Fruit fly (Drosophila melanogaster) whole organism, embryonic: ENCODE data around the gene CG31551.

Experiments used
- CG10209 ChIP-seq: fragments of 200-800 bp; sonication (Bioruptor generic); optimal IDR thresholded peaks from 3 replicates; lab custom pipeline; 2017; ENCODE audit warnings: missing biosample characterization, mild to moderate bottlenecking, missing genetic modification characterization, missing genetic modification reagents
- CG10267 ChIP-seq: fragments of 200-800 bp; sonication (Bioruptor generic); optimal IDR thresholded peaks from 2 replicates; lab custom pipeline; 2018; ENCODE audit warnings: missing biosample characterization, mild to moderate bottlenecking, missing genetic modification characterization, moderate library complexity
- CG11085 ChIP-seq: fragments of 200-800 bp; sonication (Bioruptor generic); IDR thresholded peaks from 2 replicates; pipeline ENCODE4 v1.3.6; 2022; ENCODE audit warnings: missing biosample characterization, missing genetic modification characterization
- CG14667 ChIP-seq: fragments of 200-800 bp; sonication (Bioruptor generic); IDR thresholded peaks from 2 replicates; pipeline ENCODE4 v1.3.6; 2022; ENCODE audit warnings: missing biosample characterization, missing genetic modification characterization
- CG15011 ChIP-seq: fragments of 200-800 bp; sonication (Bioruptor generic); optimal IDR thresholded peaks from 3 replicates; lab custom pipeline; 2018; ENCODE audit warnings: missing biosample characterization, mild to moderate bottlenecking, missing genetic modification characterization
- CG15601 ChIP-seq: fragments of 200-800 bp; sonication (Bioruptor generic); optimal IDR thresholded peaks from 3 replicates; lab custom pipeline; 2019; ENCODE audit warnings: missing biosample characterization, mild to moderate bottlenecking, missing genetic modification characterization, moderate library complexity
- CG16779 ChIP-seq: fragments of 200-800 bp; sonication (Bioruptor generic); IDR thresholded peaks from 2 replicates; pipeline ENCODE4 v1.3.6; 2022; ENCODE audit warnings: missing biosample characterization, missing genetic modification characterization
- CG16815 ChIP-seq: fragments of 200-800 bp; sonication (Bioruptor generic); optimal IDR thresholded peaks from 3 replicates; lab custom pipeline; 2017; ENCODE audit warnings: missing biosample characterization, mild to moderate bottlenecking, missing genetic modification characterization
- CG16863 ChIP-seq: fragments of 200-800 bp; sonication (Bioruptor generic); optimal IDR thresholded peaks from 3 replicates; lab custom pipeline; 2016; ENCODE audit warnings: missing biosample characterization, missing genetic modification characterization
- CG17361 ChIP-seq: fragments of 200-800 bp; sonication (Bioruptor generic); IDR thresholded peaks from 3 replicates; pipeline ENCODE4 v1.3.6; 2022; ENCODE audit warnings: missing biosample characterization, missing genetic modification characterization
- CG2120 ChIP-seq: fragments of 200-800 bp; sonication (Bioruptor generic); optimal IDR thresholded peaks from 3 replicates; lab custom pipeline; 2016; ENCODE audit warnings: missing biosample characterization, missing genetic modification characterization
- CG2129 ChIP-seq: fragments of 200-800 bp; sonication (Bioruptor generic); IDR thresholded peaks from 2 replicates; pipeline ENCODE4 v1.3.6; 2022; ENCODE audit warnings: missing biosample characterization, missing genetic modification characterization; ENCODE audit not compliant: partially characterized antibody
- CG2889 ChIP-seq: fragments of 200-800 bp; sonication (Bioruptor generic); IDR thresholded peaks from 3 replicates; pipeline ENCODE4 v1.3.6; 2022; ENCODE audit warnings: missing biosample characterization, missing genetic modification characterization
- CG30431 ChIP-seq: fragments of 200-800 bp; sonication (Bioruptor generic); optimal IDR thresholded peaks from 2 replicates; lab custom pipeline; 2017; ENCODE audit warnings: missing biosample characterization, missing genetic modification characterization
- CG3065 ChIP-seq: fragments of 200-800 bp; sonication (Bioruptor generic); optimal IDR thresholded peaks from 2 replicates; lab custom pipeline; 2016; ENCODE audit warnings: missing biosample characterization, missing genetic modification characterization
- CG3281 ChIP-seq: fragments of 200-800 bp; sonication (Bioruptor generic); optimal IDR thresholded peaks from 3 replicates; lab custom pipeline; 2017; ENCODE audit warnings: missing biosample characterization, mild to moderate bottlenecking, missing genetic modification characterization
- CG42726 ChIP-seq: fragments of 200-800 bp; sonication (Bioruptor generic); IDR thresholded peaks from 2 replicates; pipeline ENCODE4 v1.3.6; 2022; ENCODE audit warnings: missing biosample characterization, missing genetic modification characterization; ENCODE audit not compliant: partially characterized antibody
- CG4328 ChIP-seq: fragments of 200-800 bp; sonication (Bioruptor generic); optimal IDR thresholded peaks from 3 replicates; lab custom pipeline; 2017; ENCODE audit warnings: missing biosample characterization, missing genetic modification reagents, missing genetic modification characterization
- CG4360 ChIP-seq: fragments of 200-800 bp; sonication (Bioruptor generic); IDR thresholded peaks from 2 replicates; pipeline ENCODE4 v1.3.6; 2022; ENCODE audit warnings: missing biosample characterization, missing genetic modification characterization
- CG4730 ChIP-seq: fragments of 200-800 bp; sonication (Bioruptor generic); IDR thresholded peaks from 2 replicates; pipeline ENCODE4 v1.3.6; 2022; ENCODE audit warnings: missing biosample characterization, missing genetic modification characterization
- CG6854 ChIP-seq: fragments of 200-800 bp; sonication (Bioruptor generic); optimal IDR thresholded peaks from 3 replicates; lab custom pipeline; 2017; ENCODE audit warnings: missing biosample characterization, mild to moderate bottlenecking, missing genetic modification characterization
- CG7786 ChIP-seq: fragments of 200-800 bp; sonication (Bioruptor generic); optimal IDR thresholded peaks from 2 replicates; lab custom pipeline; 2016; ENCODE audit warnings: missing biosample characterization, missing genetic modification characterization
- CG7963 ChIP-seq: fragments of 200-800 bp; sonication (Bioruptor generic); IDR thresholded peaks from 3 replicates; pipeline ENCODE4 v1.3.6; 2022; ENCODE audit warnings: missing biosample characterization, missing genetic modification characterization; ENCODE audit not compliant: partially characterized antibody
- CG8290 ChIP-seq, 3 experiments: fragments of 200-800 bp; sonication (Bioruptor generic); optimal IDR thresholded peaks; 2 replicates each; lab custom pipeline; 2016 to 2019; ENCODE audit warnings: missing biosample characterization in 3 of 3, missing genetic modification characterization in 3 of 3, mild to moderate bottlenecking in 2 of 3, moderate library complexity in 1 of 3
- CG9215 ChIP-seq: fragments of 200-800 bp; sonication (Bioruptor generic); IDR thresholded peaks from 2 replicates; pipeline ENCODE4 v1.3.6; 2022; ENCODE audit warnings: missing biosample characterization, missing genetic modification characterization
- CG9817 ChIP-seq: fragments of 200-800 bp; sonication (Bioruptor generic); optimal IDR thresholded peaks from 2 replicates; lab custom pipeline; 2018; ENCODE audit warnings: missing biosample characterization, mild to moderate bottlenecking, missing genetic modification characterization, moderate library complexity
- CG9876 ChIP-seq: fragments of 200-800 bp; sonication (Bioruptor generic); optimal IDR thresholded peaks from 2 replicates; lab custom pipeline; 2016; ENCODE audit warnings: missing biosample characterization, missing genetic modification characterization
- Camta ChIP-seq: fragments of 200-800 bp; sonication (Bioruptor generic); optimal IDR thresholded peaks from 2 replicates; lab custom pipeline; 2016; ENCODE audit warnings: missing biosample characterization, missing genetic modification characterization
- D19A ChIP-seq: fragments of 200-800 bp; optimal IDR thresholded peaks from 3 replicates; lab custom pipeline; 2019; ENCODE audit warnings: missing biosample characterization, mild to moderate bottlenecking, missing genetic modification characterization, moderate library complexity
- Ets65A ChIP-seq: fragments of 200-800 bp; sonication (Bioruptor generic); peaks from one replicate; lab custom pipeline; 2016; ENCODE audit warnings: missing biosample characterization, missing genetic modification characterization
- Fer3 ChIP-seq: fragments of 200-800 bp; sonication (Bioruptor generic); optimal IDR thresholded peaks from 2 replicates; lab custom pipeline; 2018; ENCODE audit warnings: missing biosample characterization, mild to moderate bottlenecking, missing genetic modification characterization, moderate library complexity
- GATAe ChIP-seq: fragments of 200-800 bp; sonication (Bioruptor generic); conservative IDR thresholded peaks from 2 replicates; pipeline ENCODE4 v1.3.6; 2022; ENCODE audit warnings: missing biosample characterization, missing genetic modification characterization
- Gug ChIP-seq: fragments of 200-800 bp; sonication (Bioruptor generic); IDR thresholded peaks from 4 replicates; pipeline ENCODE4 v1.3.6; 2022; ENCODE audit warnings: missing biosample characterization, missing genetic modification characterization
- Optix ChIP-seq: fragments of 200-800 bp; sonication (Bioruptor generic); IDR thresholded peaks from 3 replicates; pipeline ENCODE4 v1.3.6; 2022; ENCODE audit warnings: missing biosample characterization, missing genetic modification characterization
- aop ChIP-seq: fragments of 200-800 bp; sonication (Bioruptor generic); IDR thresholded peaks from 2 replicates; pipeline ENCODE4 v1.3.6; 2022; ENCODE audit warnings: missing biosample characterization, missing genetic modification characterization
- cato ChIP-seq: fragments of 200-800 bp; sonication (Bioruptor generic); optimal IDR thresholded peaks from 2 replicates; lab custom pipeline; 2016; ENCODE audit warnings: missing biosample characterization, missing genetic modification characterization, borderline replicate concordance
- chn ChIP-seq: fragments of 200-800 bp; sonication (Bioruptor generic); optimal IDR thresholded peaks from 2 replicates; lab custom pipeline; 2016; ENCODE audit warnings: missing biosample characterization, missing genetic modification characterization
- dmrt11E ChIP-seq: fragments of 200-800 bp; sonication (Bioruptor generic); optimal IDR thresholded peaks from 3 replicates; lab custom pipeline; 2018; ENCODE audit warnings: missing biosample characterization, mild to moderate bottlenecking, missing genetic modification characterization, moderate library complexity
- en ChIP-seq: fragments of 200-800 bp; sonication (Bioruptor generic); optimal IDR thresholded peaks from 2 replicates; lab custom pipeline; 2016; ENCODE audit warnings: missing biosample characterization, missing genetic modification characterization
- hbn ChIP-seq: fragments of 200-800 bp; sonication (Bioruptor generic); IDR thresholded peaks from 2 replicates; pipeline ENCODE4 v1.3.6; 2022; ENCODE audit warnings: missing biosample characterization, missing genetic modification characterization; ENCODE audit not compliant: partially characterized antibody
- her ChIP-seq: fragments of 200-800 bp; sonication (Bioruptor generic); optimal IDR thresholded peaks from 2 replicates; lab custom pipeline; 2016; ENCODE audit warnings: missing biosample characterization, missing genetic modification characterization
- jumu ChIP-seq: fragments of 200-800 bp; sonication (Bioruptor generic); optimal IDR thresholded peaks from 3 replicates; lab custom pipeline; 2016; ENCODE audit warnings: missing biosample characterization, missing genetic modification characterization
- mirr ChIP-seq: fragments of 200-800 bp; sonication (Bioruptor generic); optimal IDR thresholded peaks from 3 replicates; lab custom pipeline; 2018; ENCODE audit warnings: missing biosample characterization, mild to moderate bottlenecking, missing genetic modification characterization
- ro ChIP-seq: fragments of 200-800 bp; sonication (Bioruptor generic); IDR thresholded peaks from 2 replicates; pipeline ENCODE4 v1.3.6; 2022; ENCODE audit warnings: missing biosample characterization, missing genetic modification characterization
- run ChIP-seq: fragments of 200-800 bp; sonication (Bioruptor generic); optimal IDR thresholded peaks from 3 replicates; lab custom pipeline; 2018; ENCODE audit warnings: missing biosample characterization, mild to moderate bottlenecking, missing genetic modification characterization
- stc ChIP-seq: fragments of 200-800 bp; sonication (Bioruptor generic); IDR thresholded peaks from 2 replicates; pipeline ENCODE4 v1.3.6; 2022; ENCODE audit warnings: missing biosample characterization, missing genetic modification characterization
- sug ChIP-seq: fragments of 200-800 bp; optimal IDR thresholded peaks from 2 replicates; lab custom pipeline; 2019; ENCODE audit warnings: missing biosample characterization, mild to moderate bottlenecking, missing genetic modification characterization, moderate library complexity
- tio ChIP-seq: fragments of 200-800 bp; sonication (Bioruptor generic); optimal IDR thresholded peaks from 2 replicates; lab custom pipeline; 2017; ENCODE audit warnings: missing biosample characterization, missing genetic modification characterization, inconsistent platforms
- toy ChIP-seq: fragments of 200-800 bp; sonication (Bioruptor generic); IDR thresholded peaks from 2 replicates; pipeline ENCODE4 v1.3.6; 2022; ENCODE audit warnings: missing biosample characterization, missing genetic modification characterization
- ttk ChIP-seq: fragments of 200-800 bp; sonication (Bioruptor generic); IDR thresholded peaks from 2 replicates; pipeline ENCODE4 v2.1.2; 2022; ENCODE audit warnings: missing biosample characterization, missing genetic modification characterization
- usp ChIP-seq: fragments of >200 bp; optimal IDR thresholded peaks from 2 replicates; lab custom pipeline; 2017; ENCODE audit warnings: missing biosample characterization, missing genetic modification characterization

The CG31551 gene

dm6 chr3R:5591398-5591853 is 36.2 kb upstream of the CG31551 start, which contains the start of the genes noi and Vha26 (continued):
- TF ChIP-seq usp (GFP tag; lab: Kevin White, UChicago) (no peak), CG9215 (GFP tag; lab: Robert Waterston, UW) (no peak), CG10209 (no peak), GATAe (GFP tag; lab: Robert Waterston, UW) (no peak), CG9876 (GFP tag; lab: Kevin White, UChicago) (no peak), CG2889 (GFP tag; lab: Robert Waterston, UW) (no peak), Gug (GFP tag; lab: Robert Waterston, UW) (0 out of 4 replicates have a peak, but pooled peaks have one; percentile 23), CG6854 (no peak), CG16779 (GFP tag; lab: Robert Waterston, UW) (no peak), sug (tag; lab: Kevin White, UChicago) (peak; percentile 63), tio (GFP tag; lab: Kevin White, UChicago) (no peak), Fer3 (tag; lab: Kevin White, UChicago) (peak; percentile 19), ro (GFP tag; lab: Robert Waterston, UW) (no peak), CG16863 (no peak), CG7963 (GFP tag; lab: Robert Waterston, UW) (peak; percentile 51; the same call in 1 of the 3 replicates), toy (GFP tag; lab: Robert Waterston, UW) (no peak), CG2120 (GFP tag; lab: Kevin White, UChicago) (peak; percentile 70), aop (GFP tag; lab: Robert Waterston, UW) (no peak), en (GFP tag; lab: Kevin White, UChicago) (no peak), jumu (GFP tag; lab: Kevin White, UChicago) (peak; percentile 6), D19A (tag; lab: Kevin White, UChicago) (peak; percentile 95), CG42726 (no peak), CG15601 (tag; lab: Kevin White, UChicago) (peak; percentile 68), CG15011 (GFP tag; lab: Kevin White, UChicago) (no peak), CG16815 (GFP tag; lab: Kevin White, UChicago) (no peak), CG7786 (no peak), Camta (GFP tag; lab: Kevin White, UChicago) (no peak), mirr (peak; percentile 31), Ets65A (GFP tag; lab: Kevin White, UChicago) (peak; percentile 93), CG10267 (tag; lab: Kevin White, UChicago) (peak; percentile 72), CG4328 (GFP tag; lab: Kevin White, UChicago) (no peak), CG14667 (GFP tag; lab: Robert Waterston, UW) (no peak), her (GFP tag; lab: Kevin White, UChicago) (no peak), Optix (GFP tag; lab: Robert Waterston, UW) (no peak), CG8290 (GFP tag; optimal IDR thresholded peaks at IDR 0.05; lab: Kevin White, UChicago) (peak; percentile 54), CG8290 (tag; optimal IDR thresholded peaks at IDR 0.05; lab: Kevin White, UChicago) (peak in 1 of 2 experiments; percentile 28), chn (GFP tag; lab: Kevin White, UChicago) (no peak), ttk (GFP tag; lab: Robert Waterston, UW) (no peak), cato (GFP tag; lab: Kevin White, UChicago) (no peak), CG4360 (no peak), stc (GFP tag; lab: Robert Waterston, UW) (no peak), hbn (GFP tag; lab: Robert Waterston, UW) (0 out of 2 replicates have a peak, but pooled peaks have one; percentile 27), CG3065 (GFP tag; lab: Kevin White, UChicago) (no peak), dmrt11E (tag; lab: Kevin White, UChicago) (peak; percentile 46), CG4730 (no peak), CG9817 (tag; lab: Kevin White, UChicago) (no peak), CG30431 (GFP tag; lab: Kevin White, UChicago) (no peak), CG3281 (GFP tag; lab: Kevin White, UChicago) (peak; percentile 22), run (no peak), CG2129 (GFP tag; lab: Robert Waterston, UW) (peak; percentile 51), CG17361 (peak; percentile 74; the same call in 2 of the 3 replicates), CG11085 (GFP tag; lab: Robert Waterston, UW) (no peak)
